Worm (Caenorhabditis elegans): ENCODE measurements around the gene clh-1.

Gene clh-1

ce11 chrII:11856361-11856760 lies at the start of gene clh-1:
Gene clh-1 (minus strand): TSS chrII:11856461.
- TF ChIP-seq W03F9.2 (tag; optimal IDR thresholded peaks at IDR 0.05) (no peak), dao-5 (tag; optimal IDR thresholded peaks at IDR 0.05) (no peak), him-1 (tag; optimal IDR thresholded peaks at IDR 0.05) (no peak)

- no peak for TF ChIP-seq him-1 (tag; optimal IDR thresholded peaks at IDR 0.05)
Observed at ce11 chrII:11905023-11905422, 48.8 kb upstream of the clh-1 start.

ce11 chrII:11902203-11902602 lies 45.9 kb upstream of the clh-1 start:
- no peak for TF ChIP-seq him-1 (tag; optimal IDR thresholded peaks at IDR 0.05)
- no peak for TF ChIP-seq dao-5 (tag; optimal IDR thresholded peaks at IDR 0.05)
- no peak for TF ChIP-seq W03F9.2 (tag; optimal IDR thresholded peaks at IDR 0.05)

- no peak for TF ChIP-seq W03F9.2 (tag; optimal IDR thresholded peaks at IDR 0.05)
- no peak for TF ChIP-seq him-1 (tag; optimal IDR thresholded peaks at IDR 0.05)
Observed at ce11 chrII:11901110-11901509, 44.8 kb upstream of the clh-1 start, which contains the start of gene vab-23. Gene vab-23 (minus strand): TSS chrII:11901210.

ce11 chrII:11899761-11900160 lies 43.5 kb upstream of the clh-1 start:
- TF ChIP-seq W03F9.2 (tag; optimal IDR thresholded peaks at IDR 0.05) (no peak), him-1 (tag; optimal IDR thresholded peaks at IDR 0.05) (no peak), dao-5 (tag; optimal IDR thresholded peaks at IDR 0.05) (no peak)

ce11 chrII:11893323-11893722 lies 37.1 kb upstream of the clh-1 start, which contains the start of gene ZK930.2:
Gene ZK930.2 (minus strand): TSS chrII:11893423.
- TF ChIP-seq him-1 (tag; optimal IDR thresholded peaks at IDR 0.05), result no peak
- TF ChIP-seq dao-5 (tag; optimal IDR thresholded peaks at IDR 0.05), result no peak
- TF ChIP-seq W03F9.2 (tag; optimal IDR thresholded peaks at IDR 0.05), result no peak

ce11 chrII:11890596-11890995 lies 34.3 kb upstream of the clh-1 start:
- TF ChIP-seq dao-5 (tag; optimal IDR thresholded peaks at IDR 0.05), result no peak

ce11 chrII:11889420-11890075 lies 33.3 kb upstream of the clh-1 start:
- TF ChIP-seq W03F9.2 (tag; optimal IDR thresholded peaks at IDR 0.05) (no peak), him-1 (tag; optimal IDR thresholded peaks at IDR 0.05) (no peak), dao-5 (tag; optimal IDR thresholded peaks at IDR 0.05) (no peak)

ce11 chrII:11888150-11888549 lies 31.9 kb upstream of the clh-1 start:
- TF ChIP-seq dao-5 (tag; optimal IDR thresholded peaks at IDR 0.05), result no peak
- no peak for TF ChIP-seq him-1 (tag; optimal IDR thresholded peaks at IDR 0.05)
- no peak for TF ChIP-seq W03F9.2 (tag; optimal IDR thresholded peaks at IDR 0.05)

- TF ChIP-seq dao-5 (tag; optimal IDR thresholded peaks at IDR 0.05) (no peak), W03F9.2 (tag; optimal IDR thresholded peaks at IDR 0.05) (no peak), him-1 (tag; optimal IDR thresholded peaks at IDR 0.05) (no peak)
Observed at ce11 chrII:11887724-11888123, 31.5 kb upstream of the clh-1 start.

ce11 chrII:11883648-11884047 lies 27.4 kb upstream of the clh-1 start, which contains the start of gene ZK930.6:
Gene ZK930.6 (plus strand): TSS chrII:11883948.
- no peak for TF ChIP-seq him-1 (tag; optimal IDR thresholded peaks at IDR 0.05)
- no peak for TF ChIP-seq dao-5 (tag; optimal IDR thresholded peaks at IDR 0.05)
- no peak for TF ChIP-seq W03F9.2 (tag; optimal IDR thresholded peaks at IDR 0.05)

ce11 chrII:11880456-11881353 lies 24.4 kb upstream of the clh-1 start:
- TF ChIP-seq dao-5 (tag; optimal IDR thresholded peaks at IDR 0.05) (no peak), W03F9.2 (tag; optimal IDR thresholded peaks at IDR 0.05) (no peak), him-1 (tag; optimal IDR thresholded peaks at IDR 0.05) (no peak)

ce11 chrII:11879784-11880183 lies 23.5 kb upstream of the clh-1 start:
- TF ChIP-seq W03F9.2 (tag; optimal IDR thresholded peaks at IDR 0.05) (no peak), him-1 (tag; optimal IDR thresholded peaks at IDR 0.05) (no peak), dao-5 (tag; optimal IDR thresholded peaks at IDR 0.05) (no peak)

- TF ChIP-seq him-1 (tag; optimal IDR thresholded peaks at IDR 0.05) (peak; percentile 74), dao-5 (tag; optimal IDR thresholded peaks at IDR 0.05) (no peak), W03F9.2 (tag; optimal IDR thresholded peaks at IDR 0.05) (peak; percentile 88)
Observed at ce11 chrII:11874674-11875198, 18.5 kb upstream of the clh-1 start, which contains the start of the genes npp-3 and top-2. Gene npp-3 (minus strand): TSS chrII:11874788. Gene top-2 (plus strand): TSS chrII:11875148.

Data from whole organism, L4/young adult.